Fruit fly (Drosophila melanogaster) whole organism, pupa: ENCODE results near the gene Ten-a.

Experiments used
- CG10348 ChIP-seq: fragments of 200-800 bp; sonication (Bioruptor generic); IDR thresholded peaks from 2 replicates; pipeline ENCODE4 v1.3.6; 2022; ENCODE audit warnings: missing biosample characterization, missing genetic modification characterization
- CG12605 ChIP-seq: fragments of 200-800 bp; sonication (Bioruptor generic); IDR thresholded peaks from 2 replicates; pipeline ENCODE4 v1.3.6; 2022; ENCODE audit warnings: missing biosample characterization, missing genetic modification characterization
- CG13204 ChIP-seq: fragments of 200-800 bp; sonication (Bioruptor generic); optimal IDR thresholded peaks from 2 replicates; lab custom pipeline; 2018; ENCODE audit warnings: missing biosample characterization, mild to moderate bottlenecking, missing genetic modification characterization, moderate library complexity
- CG14655 ChIP-seq: fragments of 200-800 bp; sonication (Bioruptor generic); optimal IDR thresholded peaks from 3 replicates; lab custom pipeline; 2017; ENCODE audit warnings: mild to moderate bottlenecking, missing biosample characterization, missing genetic modification reagents, missing genetic modification characterization
- CG15710 ChIP-seq: fragments of 200-800 bp; sonication (Bioruptor generic); optimal IDR thresholded peaks from 2 replicates; lab custom pipeline; 2018; ENCODE audit warnings: missing biosample characterization, mild to moderate bottlenecking, missing genetic modification characterization, moderate library complexity
- CG17806 ChIP-seq: fragments of 200-800 bp; sonication (Bioruptor generic); optimal IDR thresholded peaks from 2 replicates; lab custom pipeline; 2018; ENCODE audit warnings: missing biosample characterization, mild to moderate bottlenecking, missing genetic modification characterization, moderate library complexity
- CG32121 ChIP-seq: fragments of 200-800 bp; sonication (Bioruptor generic); IDR thresholded peaks from 2 replicates; pipeline ENCODE4 v1.3.6; 2022; ENCODE audit warnings: missing biosample characterization, missing genetic modification characterization
- CG34367 ChIP-seq: fragments of 200-800 bp; sonication (Bioruptor generic); optimal IDR thresholded peaks from 2 replicates; lab custom pipeline; 2018; ENCODE audit warnings: missing biosample characterization, mild to moderate bottlenecking, missing genetic modification characterization
- CG4496 ChIP-seq: fragments of 200-800 bp; sonication (Bioruptor generic); IDR thresholded peaks from 3 replicates; pipeline ENCODE4 v1.3.6; 2022; ENCODE audit warnings: missing biosample characterization, missing genetic modification characterization
- CG8159 ChIP-seq: fragments of 200-800 bp; sonication (Bioruptor generic); optimal IDR thresholded peaks from 3 replicates; lab custom pipeline; 2018; ENCODE audit warnings: missing biosample characterization, mild to moderate bottlenecking, missing genetic modification characterization, moderate library complexity
- CG8301 ChIP-seq: fragments of 200-800 bp; sonication (Bioruptor generic); optimal IDR thresholded peaks from 2 replicates; lab custom pipeline; 2018; ENCODE audit warnings: missing biosample characterization, mild to moderate bottlenecking, missing genetic modification characterization
- CG9948 ChIP-seq: fragments of 200-800 bp; sonication (Bioruptor generic); optimal IDR thresholded peaks from 2 replicates; lab custom pipeline; 2018; ENCODE audit warnings: missing biosample characterization, mild to moderate bottlenecking, missing genetic modification characterization, moderate library complexity
- D1 ChIP-seq: fragments of 200-800 bp; sonication (Bioruptor generic); optimal IDR thresholded peaks from 2 replicates; lab custom pipeline; 2018; ENCODE audit warnings: missing biosample characterization, mild to moderate bottlenecking, missing genetic modification characterization, moderate library complexity
- EcR ChIP-seq: fragments of 200-800 bp; sonication (Bioruptor generic); optimal IDR thresholded peaks from 3 replicates; lab custom pipeline; 2019; ENCODE audit warnings: missing biosample characterization, missing genetic modification characterization, mild to moderate bottlenecking, moderate library complexity, missing genetic modification reagents
- Ets98B ChIP-seq: fragments of 200-800 bp; sonication (Bioruptor generic); IDR thresholded peaks from 2 replicates; pipeline ENCODE4 v1.3.6; 2022; ENCODE audit warnings: missing biosample characterization, missing genetic modification characterization
- Pif1A ChIP-seq: fragments of 200-800 bp; sonication (Bioruptor generic); optimal IDR thresholded peaks from 3 replicates; lab custom pipeline; 2016; ENCODE audit warnings: missing biosample characterization, missing genetic modification characterization
- Pif1B ChIP-seq: fragments of 200-800 bp; sonication (Bioruptor generic); optimal IDR thresholded peaks from 3 replicates; lab custom pipeline; 2016; ENCODE audit warnings: missing biosample characterization, missing genetic modification characterization
- Snoo ChIP-seq: fragments of 200-800 bp; sonication (Bioruptor generic); optimal IDR thresholded peaks from 3 replicates; lab custom pipeline; 2017; ENCODE audit warnings: missing biosample characterization, mild to moderate bottlenecking, missing genetic modification characterization, inconsistent platforms
- fd96Ca ChIP-seq: fragments of 200-800 bp; sonication (Bioruptor generic); IDR thresholded peaks from 3 replicates; pipeline ENCODE4 v1.3.6; 2022; ENCODE audit warnings: missing biosample characterization, missing genetic modification characterization
- gl ChIP-seq: fragments of 200-800 bp; sonication (Bioruptor generic); optimal IDR thresholded peaks from 2 replicates; lab custom pipeline; 2018; ENCODE audit warnings: missing biosample characterization, mild to moderate bottlenecking, missing genetic modification characterization
- rn ChIP-seq: fragments of 200-800 bp; sonication (Bioruptor generic); IDR thresholded peaks from 2 replicates; pipeline ENCODE4 v1.3.6; 2022; ENCODE audit warnings: missing biosample characterization, missing genetic modification characterization

Gene Ten-a

dm6 chrX:12227975-12228374 is 184.5 kb downstream of the Ten-a start:
- TF ChIP-seq Ets98B (GFP tag; lab: Robert Waterston, UW) = no peak
- no peak for TF ChIP-seq Pif1B (GFP tag; lab: Kevin White, UChicago)
- TF ChIP-seq rn = no peak
- no peak; the same call in 1 of the 2 replicates for TF ChIP-seq CG12605 (GFP tag; lab: Robert Waterston, UW)
- no peak for TF ChIP-seq D1 (tag; lab: Kevin White, UChicago)
- peak; percentile 24 for TF ChIP-seq CG34367 (tag; lab: Kevin White, UChicago)
- peak; percentile 24 for TF ChIP-seq CG9948 (tag; lab: Kevin White, UChicago)
- peak; percentile 20 for TF ChIP-seq Pif1A (GFP tag; lab: Kevin White, UChicago)
- no peak for TF ChIP-seq gl (tag; lab: Kevin White, UChicago)
- TF ChIP-seq CG15710 (tag; lab: Kevin White, UChicago) = peak; percentile 42
- TF ChIP-seq CG8159 (tag; lab: Kevin White, UChicago) = peak; percentile 53
- peak; percentile 26; the same call in 1 of the 2 replicates for TF ChIP-seq CG32121 (GFP tag; lab: Robert Waterston, UW)
- no peak for TF ChIP-seq fd96Ca
- no peak for TF ChIP-seq CG13204 (GFP tag; lab: Kevin White, UChicago)
- TF ChIP-seq CG8301 (tag; lab: Kevin White, UChicago) = peak; percentile 2
- TF ChIP-seq EcR (GFP tag; lab: Kevin White, UChicago) = no peak
- peak; percentile 48 for TF ChIP-seq CG14655
- no peak for TF ChIP-seq Snoo (tag; lab: Kevin White, UChicago)
- 0 out of 3 replicates have a peak, but pooled peaks have one; percentile 24 for TF ChIP-seq CG4496 (GFP tag; lab: Robert Waterston, UW)
- TF ChIP-seq CG17806 = peak; percentile 26
- no peak for TF ChIP-seq CG10348 (GFP tag; lab: Robert Waterston, UW)

dm6 chrX:12235777-12236176 is 192.3 kb downstream of the Ten-a start, which contains the start of gene CG32655:
Gene CG32655, minus strand, starts transcription at chrX:12235877.
- TF ChIP-seq CG8301 (tag; lab: Kevin White, UChicago) (no peak), EcR (GFP tag; lab: Kevin White, UChicago) (no peak), gl (tag; lab: Kevin White, UChicago) (no peak), fd96Ca (no peak), CG9948 (tag; lab: Kevin White, UChicago) (no peak), Pif1B (GFP tag; lab: Kevin White, UChicago) (no peak), Pif1A (GFP tag; lab: Kevin White, UChicago) (no peak), CG32121 (GFP tag; lab: Robert Waterston, UW) (no peak), D1 (tag; lab: Kevin White, UChicago) (no peak), CG14655 (no peak), CG13204 (GFP tag; lab: Kevin White, UChicago) (no peak), CG10348 (GFP tag; lab: Robert Waterston, UW) (no peak), CG12605 (GFP tag; lab: Robert Waterston, UW) (no peak), Snoo (tag; lab: Kevin White, UChicago) (no peak), CG34367 (tag; lab: Kevin White, UChicago) (no peak), CG17806 (no peak), CG8159 (tag; lab: Kevin White, UChicago) (no peak), Ets98B (GFP tag; lab: Robert Waterston, UW) (no peak), CG15710 (tag; lab: Kevin White, UChicago) (no peak)

DNA sequence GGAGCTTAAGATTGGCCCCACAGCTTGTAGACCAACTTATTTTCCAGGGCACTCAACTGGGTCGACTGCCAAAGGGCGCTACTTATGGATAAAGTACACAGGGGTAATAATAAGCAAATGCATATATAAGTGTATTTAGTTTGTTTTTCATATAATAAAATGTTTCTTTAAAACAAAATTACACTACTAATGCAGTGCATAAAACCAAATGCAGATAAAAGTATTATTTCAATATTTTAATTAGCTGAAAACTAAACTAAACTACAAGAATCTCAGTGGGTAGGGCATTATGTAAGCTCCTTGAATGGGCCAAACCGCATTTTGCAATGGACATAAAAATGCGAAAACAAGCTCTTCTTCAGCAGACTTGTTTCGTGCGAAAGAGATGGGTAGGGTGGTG is 196.0 kb downstream of the Ten-a start:
- TF ChIP-seq Pif1A (GFP tag; lab: Kevin White, UChicago) = peak; percentile 2
- TF ChIP-seq CG15710 (tag; lab: Kevin White, UChicago) = no peak
- TF ChIP-seq D1 (tag; lab: Kevin White, UChicago) = no peak
- TF ChIP-seq CG32121 (GFP tag; lab: Robert Waterston, UW) = no peak
- TF ChIP-seq Ets98B (GFP tag; lab: Robert Waterston, UW) = no peak
- TF ChIP-seq CG34367 (tag; lab: Kevin White, UChicago) = no peak
- TF ChIP-seq CG4496 (GFP tag; lab: Robert Waterston, UW) = no peak
- TF ChIP-seq gl (tag; lab: Kevin White, UChicago) = no peak
- TF ChIP-seq rn = no peak
- no peak for TF ChIP-seq CG12605 (GFP tag; lab: Robert Waterston, UW)
- peak; percentile 2 for TF ChIP-seq CG8159 (tag; lab: Kevin White, UChicago)
- no peak for TF ChIP-seq CG10348 (GFP tag; lab: Robert Waterston, UW)
- TF ChIP-seq CG13204 (GFP tag; lab: Kevin White, UChicago) = no peak
- TF ChIP-seq Pif1B (GFP tag; lab: Kevin White, UChicago) = no peak
- no peak for TF ChIP-seq EcR (GFP tag; lab: Kevin White, UChicago)
- TF ChIP-seq CG14655 = peak; percentile 33
- TF ChIP-seq CG17806 = no peak
- TF ChIP-seq fd96Ca = no peak
- peak; percentile 28 for TF ChIP-seq Snoo (tag; lab: Kevin White, UChicago)
- no peak for TF ChIP-seq CG8301 (tag; lab: Kevin White, UChicago)
- TF ChIP-seq CG9948 (tag; lab: Kevin White, UChicago) = peak; percentile 37

- TF ChIP-seq fd96Ca = peak; percentile 52; the same call in 1 of the 3 replicates
- peak; percentile 39; the same call in 1 of the 3 replicates for TF ChIP-seq CG4496 (GFP tag; lab: Robert Waterston, UW)
- no peak for TF ChIP-seq D1 (tag; lab: Kevin White, UChicago)
- no peak for TF ChIP-seq rn
- TF ChIP-seq Snoo (tag; lab: Kevin White, UChicago) = no peak
- peak; percentile 34; the same call in 1 of the 2 replicates for TF ChIP-seq Ets98B (GFP tag; lab: Robert Waterston, UW)
- peak; percentile 48 for TF ChIP-seq CG8301 (tag; lab: Kevin White, UChicago)
- no peak for TF ChIP-seq CG10348 (GFP tag; lab: Robert Waterston, UW)
- no peak for TF ChIP-seq gl (tag; lab: Kevin White, UChicago)
- no peak for TF ChIP-seq CG12605 (GFP tag; lab: Robert Waterston, UW)
- peak; percentile 67 for TF ChIP-seq CG14655
- peak; percentile 27 for TF ChIP-seq Pif1A (GFP tag; lab: Kevin White, UChicago)
- no peak for TF ChIP-seq EcR (GFP tag; lab: Kevin White, UChicago)
- TF ChIP-seq CG8159 (tag; lab: Kevin White, UChicago) = peak; percentile 34
- peak; percentile 48 for TF ChIP-seq CG17806
- no peak for TF ChIP-seq CG13204 (GFP tag; lab: Kevin White, UChicago)
- TF ChIP-seq CG15710 (tag; lab: Kevin White, UChicago) = peak; percentile 11
- TF ChIP-seq CG32121 (GFP tag; lab: Robert Waterston, UW) = no peak
- peak; percentile 52 for TF ChIP-seq CG9948 (tag; lab: Kevin White, UChicago)
- peak; percentile 2 for TF ChIP-seq Pif1B (GFP tag; lab: Kevin White, UChicago)
- peak; percentile 16 for TF ChIP-seq CG34367 (tag; lab: Kevin White, UChicago)
- TF ChIP-seq, all 21 proteins: peak for 12
Measured at dm6 chrX:12241032-12241431, 197.5 kb downstream of the Ten-a start.
